Worm (Caenorhabditis elegans): ENCODE results near the gene C53C7.3.

ce11 chrX:13033850-13034249, 14.5 kb upstream of the C53C7.3 start:
- TF ChIP-seq rnt-1 (tag; optimal IDR thresholded peaks at IDR 0.05): no peak
- TF ChIP-seq ceh-6 (GFP tag; optimal IDR thresholded peaks at IDR 0.05): no peak
- no peak for TF ChIP-seq ceh-14 (tag; optimal IDR thresholded peaks at IDR 0.05)
- TF ChIP-seq lin-11 (tag; optimal IDR thresholded peaks at IDR 0.05): no peak
- TF ChIP-seq unc-86 (tag; optimal IDR thresholded peaks at IDR 0.05): no peak

Measured in whole organism, late embryonic.